Fruit fly (Drosophila melanogaster) whole organism, pupa: ENCODE data around the gene Rpt4R.

Source experiments
- CG10348 ChIP-seq: fragments of 200-800 bp; sonication (Bioruptor generic); IDR thresholded peaks from 2 replicates; pipeline ENCODE4 v1.3.6; 2022; ENCODE audit warnings: missing biosample characterization, missing genetic modification characterization
- CG15710 ChIP-seq: fragments of 200-800 bp; sonication (Bioruptor generic); optimal IDR thresholded peaks from 2 replicates; lab custom pipeline; 2018; ENCODE audit warnings: missing biosample characterization, mild to moderate bottlenecking, missing genetic modification characterization, moderate library complexity
- CG17806 ChIP-seq: fragments of 200-800 bp; sonication (Bioruptor generic); optimal IDR thresholded peaks from 2 replicates; lab custom pipeline; 2018; ENCODE audit warnings: missing biosample characterization, mild to moderate bottlenecking, missing genetic modification characterization, moderate library complexity
- CG8301 ChIP-seq: fragments of 200-800 bp; sonication (Bioruptor generic); optimal IDR thresholded peaks from 2 replicates; lab custom pipeline; 2018; ENCODE audit warnings: missing biosample characterization, mild to moderate bottlenecking, missing genetic modification characterization
- Pif1B ChIP-seq: fragments of 200-800 bp; sonication (Bioruptor generic); optimal IDR thresholded peaks from 3 replicates; lab custom pipeline; 2016; ENCODE audit warnings: missing biosample characterization, missing genetic modification characterization
- rn ChIP-seq: fragments of 200-800 bp; sonication (Bioruptor generic); IDR thresholded peaks from 2 replicates; pipeline ENCODE4 v1.3.6; 2022; ENCODE audit warnings: missing biosample characterization, missing genetic modification characterization

DNA sequence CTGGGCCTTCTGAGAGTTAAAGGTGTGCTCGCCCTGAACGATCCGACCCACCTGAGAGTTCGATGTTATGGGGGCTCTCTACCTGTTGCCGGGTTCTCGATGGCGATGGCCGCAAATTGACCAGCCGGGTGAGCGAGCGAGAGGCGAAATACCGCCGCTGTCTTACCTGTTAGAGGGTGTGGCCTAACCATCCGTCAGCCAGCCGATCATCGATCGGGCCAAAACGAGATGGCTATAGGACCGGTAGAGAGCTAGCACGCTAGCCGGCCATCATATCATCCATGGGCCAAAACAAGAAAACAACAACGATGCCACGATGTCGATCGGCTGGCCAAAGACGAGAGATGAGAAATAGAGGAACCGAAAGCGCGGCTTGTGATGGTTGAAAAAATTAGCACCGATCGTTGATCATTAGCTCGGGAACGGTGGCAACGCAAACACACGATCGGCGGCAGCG, 14.4 kb upstream of the Rpt4R start, which contains the start of gene byn:
- TF ChIP-seq CG10348 (GFP tag; lab: Robert Waterston, UW), result no peak
- TF ChIP-seq CG15710 (tag; lab: Kevin White, UChicago), result no peak
- no peak for TF ChIP-seq CG8301 (tag; lab: Kevin White, UChicago)
- TF ChIP-seq Pif1B (GFP tag; lab: Kevin White, UChicago), result no peak
- TF ChIP-seq rn (GFP tag; lab: Robert Waterston, UW), result no peak
- no peak for TF ChIP-seq CG17806 (tag; lab: Kevin White, UChicago)
